Fruit fly (Drosophila melanogaster): ENCODE results near the gene CG7443.

Gene CG7443

DNA sequence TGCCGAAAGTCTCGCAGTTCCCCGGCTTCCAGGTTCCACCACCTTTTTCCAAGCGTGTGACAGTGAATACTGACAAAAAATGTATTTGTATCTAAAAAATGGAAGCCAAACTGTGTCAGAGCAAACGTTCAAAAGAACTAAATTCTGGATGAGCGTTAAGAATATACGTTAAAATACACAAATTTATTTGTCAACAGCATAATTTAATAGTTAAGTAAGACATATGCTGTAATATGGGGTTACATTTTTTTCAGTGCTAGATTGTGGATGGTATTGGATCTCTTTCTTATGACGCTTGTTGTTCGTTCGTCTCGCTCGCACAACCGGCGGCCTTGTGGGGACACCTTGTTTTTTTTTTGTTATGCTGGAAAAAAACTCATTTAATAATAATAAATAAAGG is 31.5 kb downstream of the CG7443 start (continued):
- peak; percentile 51 for TF ChIP-seq Usf (GFP tag; optimal IDR thresholded peaks at IDR 0.05)
- peak; percentile 27 for TF ChIP-seq nom (GFP tag; optimal IDR thresholded peaks at IDR 0.05)
- TF ChIP-seq Stat92E (GFP tag; optimal IDR thresholded peaks at IDR 0.05): no peak
- peak; percentile 63; the same call in 1 of the 2 replicates for TF ChIP-seq CG10959 (GFP tag; IDR thresholded peaks at IDR 0.05)
- peak; percentile 44 for TF ChIP-seq kah (GFP tag; optimal IDR thresholded peaks at IDR 0.05)
- peak; percentile 42 for TF ChIP-seq bigmax (GFP tag; optimal IDR thresholded peaks at IDR 0.05)
- TF ChIP-seq Hr51 (GFP tag; optimal IDR thresholded peaks at IDR 0.05): peak; percentile 94 to 97
- TF ChIP-seq tll (GFP tag; optimal IDR thresholded peaks at IDR 0.05): no peak
- TF ChIP-seq CG6254 (GFP tag; optimal IDR thresholded peaks at IDR 0.05): peak; percentile 78
- peak; percentile 75 for TF ChIP-seq CG2202 (tag; optimal IDR thresholded peaks at IDR 0.05)
- peak; percentile 80 for TF ChIP-seq CG12236 (GFP tag; optimal IDR thresholded peaks at IDR 0.05)
- TF ChIP-seq corto (GFP tag; optimal IDR thresholded peaks at IDR 0.05): peak; percentile 66
- TF ChIP-seq Doc2 (GFP tag; IDR thresholded peaks at IDR 0.05): peak; percentile 83; the same call in 1 of the 2 replicates
- peak; percentile 88 for TF ChIP-seq jing (GFP tag; optimal IDR thresholded peaks at IDR 0.05)
- peak; percentile 91 for TF ChIP-seq NC2β (GFP tag; optimal IDR thresholded peaks at IDR 0.05)
- TF ChIP-seq Side (GFP tag; optimal IDR thresholded peaks at IDR 0.05): peak; percentile 97
- peak; percentile 98 for TF ChIP-seq slbo (GFP tag; IDR thresholded peaks at IDR 0.05)
- TF ChIP-seq gcm2 (GFP tag; optimal IDR thresholded peaks at IDR 0.05): peak; percentile 92
- peak; percentile 88 for TF ChIP-seq trh (GFP tag; optimal IDR thresholded peaks at IDR 0.05)
- TF ChIP-seq CG12744 (GFP tag; optimal IDR thresholded peaks at IDR 0.05): peak; percentile 94
- TF ChIP-seq esg (GFP tag; conservative IDR thresholded peaks at IDR 0.05): peak; percentile 92
- peak; percentile 93 for TF ChIP-seq Poxn (GFP tag; IDR thresholded peaks at IDR 0.05)
- TF ChIP-seq eyg (GFP tag; optimal IDR thresholded peaks at IDR 0.05): peak; percentile 96
- TF ChIP-seq CG11695 (GFP tag; IDR thresholded peaks at IDR 0.05): peak; percentile 96
- TF ChIP-seq lbe (GFP tag; optimal IDR thresholded peaks at IDR 0.05): peak; percentile 12
- TF ChIP-seq CG8359 (GFP tag; optimal IDR thresholded peaks at IDR 0.05; ENCODE audit: borderline replicate concordance): peak; percentile 51
- peak; percentile 72 for TF ChIP-seq CG10321 (GFP tag; IDR thresholded peaks at IDR 0.05)
- TF ChIP-seq lmd (GFP tag; IDR thresholded peaks at IDR 0.05): peak; percentile 96
- TF ChIP-seq shn (GFP tag; optimal IDR thresholded peaks at IDR 0.05): peak; percentile 96
- TF ChIP-seq mld (GFP tag; IDR thresholded peaks at IDR 0.05; ENCODE audit: partially characterized antibody): no peak
- no peak for TF ChIP-seq usp (GFP tag; optimal IDR thresholded peaks at IDR 0.05)
- peak; percentile 96 for TF ChIP-seq pb (GFP tag; optimal IDR thresholded peaks at IDR 0.05)
- TF ChIP-seq CG17361 (GFP tag; IDR thresholded peaks at IDR 0.05): peak; percentile 83
- TF ChIP-seq CG2875 (GFP tag; optimal IDR thresholded peaks at IDR 0.05): peak; percentile 87
- TF ChIP-seq CG16779 (GFP tag; IDR thresholded peaks at IDR 0.05): peak; percentile 93
- TF ChIP-seq CkIIα-i1 (GFP tag; IDR thresholded peaks at IDR 0.05): no peak
- peak; percentile 96 for TF ChIP-seq repo (GFP tag; optimal IDR thresholded peaks at IDR 0.05)
- peak; percentile 89 for TF ChIP-seq gce (GFP tag; IDR thresholded peaks at IDR 0.05)
- peak; percentile 80 for TF ChIP-seq Lim3 (GFP tag; IDR thresholded peaks at IDR 0.05)
- TF ChIP-seq Ravus (GFP tag; IDR thresholded peaks at IDR 0.05): peak; percentile 91
- TF ChIP-seq grau (tag; optimal IDR thresholded peaks at IDR 0.05): peak; percentile 97
- peak; percentile 88 for TF ChIP-seq run (tag; optimal IDR thresholded peaks at IDR 0.05)
- TF ChIP-seq ara (GFP tag; IDR thresholded peaks at IDR 0.05): peak; percentile 78
- peak; percentile 99 for TF ChIP-seq Rfx (GFP tag; IDR thresholded peaks at IDR 0.05)
- peak; percentile 69 for TF ChIP-seq CG15601 (tag; optimal IDR thresholded peaks at IDR 0.05)
- peak; percentile 97 for TF ChIP-seq CG10147 (GFP tag; optimal IDR thresholded peaks at IDR 0.05)
- TF ChIP-seq CG10431 (GFP tag; optimal IDR thresholded peaks at IDR 0.05): no peak
- TF ChIP-seq nerfin-1 (tag; optimal IDR thresholded peaks at IDR 0.05): peak; percentile 83
- TF ChIP-seq CG10543 (GFP tag; optimal IDR thresholded peaks at IDR 0.05): peak; percentile 96
- TF ChIP-seq CG9437 (GFP tag; optimal IDR thresholded peaks at IDR 0.05): peak; percentile 84
- TF ChIP-seq Dip2 (GFP tag; IDR thresholded peaks at IDR 0.05): peak; percentile 28; the same call in 1 of the 2 replicates
